Fruit fly (Drosophila melanogaster) whole organism, embryonic: ENCODE data around the gene Galphai.
A peak's percentile ranks its signal among the peaks of the same experiment; 100 is the strongest.

Source experiments
- ATbp ChIP-seq: fragments of 200-800 bp; sonication (Bioruptor generic); optimal IDR thresholded peaks from 2 replicates; lab custom pipeline; 2017; ENCODE audit warnings: missing biosample characterization, mild to moderate bottlenecking, missing genetic modification characterization, missing genetic modification reagents
- Asciz ChIP-seq: fragments of 200-800 bp; sonication (Bioruptor generic); optimal IDR thresholded peaks from 2 replicates; lab custom pipeline; 2017; ENCODE audit warnings: missing biosample characterization, mild to moderate bottlenecking, missing genetic modification characterization, missing genetic modification reagents
- C15 ChIP-seq: fragments of 200-800 bp; sonication (Bioruptor generic); IDR thresholded peaks from 3 replicates; pipeline ENCODE4 v1.3.6; 2022; ENCODE audit warnings: missing biosample characterization, missing genetic modification characterization
- CG13424 ChIP-seq: fragments of 200-800 bp; sonication (Bioruptor generic); optimal IDR thresholded peaks from 2 replicates; lab custom pipeline; 2019; ENCODE audit warnings: missing biosample characterization, mild to moderate bottlenecking, missing genetic modification characterization, moderate library complexity
- CG13775 ChIP-seq: fragments of 200-800 bp; sonication (Bioruptor generic); optimal IDR thresholded peaks from 3 replicates; lab custom pipeline; 2017; ENCODE audit warnings: missing biosample characterization, mild to moderate bottlenecking, missing genetic modification characterization
- CG14710 ChIP-seq: fragments of 200-800 bp; sonication (Bioruptor generic); optimal IDR thresholded peaks from 3 replicates; lab custom pipeline; 2019; ENCODE audit warnings: missing biosample characterization, mild to moderate bottlenecking, missing genetic modification characterization, moderate library complexity
- CG14965 ChIP-seq: fragments of 200-800 bp; sonication (Bioruptor generic); optimal IDR thresholded peaks from 2 replicates; lab custom pipeline; 2016; ENCODE audit warnings: missing biosample characterization, missing genetic modification characterization, borderline replicate concordance
- CG16813 ChIP-seq: fragments of 200-800 bp; sonication (Bioruptor generic); IDR thresholded peaks from 3 replicates; pipeline ENCODE4 v1.3.6; 2022; ENCODE audit warnings: missing biosample characterization, missing genetic modification characterization; ENCODE audit not compliant: partially characterized antibody
- CG16815 ChIP-seq: fragments of 200-800 bp; sonication (Bioruptor generic); optimal IDR thresholded peaks from 3 replicates; lab custom pipeline; 2017; ENCODE audit warnings: missing biosample characterization, mild to moderate bottlenecking, missing genetic modification characterization
- CG17829 ChIP-seq: fragments of 200-800 bp; optimal IDR thresholded peaks from 2 replicates; lab custom pipeline; 2019; ENCODE audit warnings: missing biosample characterization, mild to moderate bottlenecking, missing genetic modification characterization, moderate library complexity
- CG1792 ChIP-seq: fragments of 200-800 bp; sonication (Bioruptor generic); optimal IDR thresholded peaks from 2 replicates; lab custom pipeline; 2016; ENCODE audit warnings: missing biosample characterization, missing genetic modification characterization
- CG30020 ChIP-seq: fragments of 200-800 bp; optimal IDR thresholded peaks from 2 replicates; lab custom pipeline; 2019; ENCODE audit warnings: missing biosample characterization, mild to moderate bottlenecking, missing genetic modification characterization, moderate library complexity
- CG31365 ChIP-seq: fragments of 200-800 bp; sonication (Bioruptor generic); optimal IDR thresholded peaks from 2 replicates; lab custom pipeline; 2018; ENCODE audit warnings: missing biosample characterization, mild to moderate bottlenecking, missing genetic modification characterization
- CG32772 ChIP-seq: fragments of 200-800 bp; sonication (Bioruptor generic); IDR thresholded peaks from 2 replicates; pipeline ENCODE4 v1.3.6; 2022; ENCODE audit warnings: missing biosample characterization, missing genetic modification characterization
- CG4617 ChIP-seq: fragments of 200-800 bp; sonication (Bioruptor generic); optimal IDR thresholded peaks from 3 replicates; lab custom pipeline; 2016; ENCODE audit warnings: missing biosample characterization, missing genetic modification characterization, borderline replicate concordance
- CG4820 ChIP-seq: fragments of 200-800 bp; sonication (Bioruptor generic); optimal IDR thresholded peaks from 3 replicates; lab custom pipeline; 2016; ENCODE audit warnings: missing biosample characterization, missing genetic modification characterization
- CG5180 ChIP-seq: fragments of 200-800 bp; sonication (Bioruptor generic); optimal IDR thresholded peaks from 3 replicates; lab custom pipeline; 2017; ENCODE audit warnings: missing biosample characterization, missing genetic modification characterization, mild to moderate bottlenecking, moderate library complexity, missing genetic modification reagents
- CG5953 ChIP-seq: fragments of 200-800 bp; sonication (Bioruptor generic); IDR thresholded peaks from 2 replicates; pipeline ENCODE4 v1.3.6; 2022; ENCODE audit warnings: missing biosample characterization, missing genetic modification characterization
- CG6813 ChIP-seq: fragments of 200-800 bp; sonication (Bioruptor generic); optimal IDR thresholded peaks from 2 replicates; lab custom pipeline; 2017; ENCODE audit warnings: missing biosample characterization, missing genetic modification characterization, mild to moderate bottlenecking, moderate library complexity, missing genetic modification reagents
- CG6854 ChIP-seq: fragments of 200-800 bp; sonication (Bioruptor generic); optimal IDR thresholded peaks from 3 replicates; lab custom pipeline; 2017; ENCODE audit warnings: missing biosample characterization, mild to moderate bottlenecking, missing genetic modification characterization
- CG9609 ChIP-seq: fragments of 200-800 bp; sonication (Bioruptor generic); optimal IDR thresholded peaks from 3 replicates; lab custom pipeline; 2016; ENCODE audit warnings: missing biosample characterization, missing genetic modification characterization
- Camta ChIP-seq: fragments of 200-800 bp; sonication (Bioruptor generic); optimal IDR thresholded peaks from 2 replicates; lab custom pipeline; 2016; ENCODE audit warnings: missing biosample characterization, missing genetic modification characterization
- Dad ChIP-seq: fragments of 200-800 bp; sonication (Bioruptor generic); optimal IDR thresholded peaks from 3 replicates; lab custom pipeline; 2016; ENCODE audit warnings: missing biosample characterization, missing genetic modification characterization
- Ets97D ChIP-seq: fragments of 200-800 bp; sonication (Bioruptor generic); optimal IDR thresholded peaks from 3 replicates; lab custom pipeline; 2016; ENCODE audit warnings: missing biosample characterization, missing genetic modification characterization
- H15 ChIP-seq: fragments of 200-800 bp; sonication (Bioruptor generic); IDR thresholded peaks from 3 replicates; pipeline ENCODE4 v1.3.6; 2022; ENCODE audit warnings: missing biosample characterization, missing genetic modification characterization
- H2.0 ChIP-seq: fragments of 200-800 bp; sonication (Bioruptor generic); IDR thresholded peaks from 2 replicates; pipeline ENCODE4 v1.3.6; 2022; ENCODE audit warnings: missing biosample characterization, missing genetic modification characterization
- HLH4C ChIP-seq: fragments of 200-800 bp; sonication (Bioruptor generic); IDR thresholded peaks from 3 replicates; pipeline ENCODE4 v1.3.6; 2022; ENCODE audit warnings: missing biosample characterization, missing genetic modification characterization; ENCODE audit not compliant: partially characterized antibody
- Hsf ChIP-seq: fragments of 200-800 bp; sonication (Bioruptor generic); optimal IDR thresholded peaks from 3 replicates; lab custom pipeline; 2016; ENCODE audit warnings: missing biosample characterization, missing genetic modification characterization
- Max ChIP-seq: fragments of 200-800 bp; sonication (Bioruptor generic); optimal IDR thresholded peaks from 2 replicates; lab custom pipeline; 2016; ENCODE audit warnings: missing biosample characterization, mild to moderate bottlenecking, missing genetic modification characterization
- Spps ChIP-seq: fragments of 200-800 bp; sonication (Bioruptor generic); optimal IDR thresholded peaks from 2 replicates; lab custom pipeline; 2018; ENCODE audit warnings: missing biosample characterization, mild to moderate bottlenecking, missing genetic modification characterization
- Usf ChIP-seq: fragments of 200-800 bp; sonication (Bioruptor generic); optimal IDR thresholded peaks from 2 replicates; lab custom pipeline; 2017; ENCODE audit warnings: missing genotype, missing biosample characterization, missing genetic modification characterization
- Xbp1 ChIP-seq: fragments of 200-800 bp; sonication (Bioruptor generic); optimal IDR thresholded peaks from 3 replicates; lab custom pipeline; 2016; ENCODE audit warnings: missing biosample characterization, mild to moderate bottlenecking, missing genetic modification characterization
- amos ChIP-seq: fragments of 200-800 bp; sonication (Bioruptor generic); IDR thresholded peaks from 2 replicates; pipeline ENCODE4 v1.3.6; 2022; ENCODE audit warnings: missing biosample characterization, missing genetic modification characterization; ENCODE audit not compliant: partially characterized antibody
- ase ChIP-seq: fragments of 200-800 bp; sonication (Bioruptor generic); IDR thresholded peaks from 3 replicates; pipeline ENCODE4 v1.3.6; 2022; ENCODE audit warnings: missing biosample characterization, missing genetic modification characterization
- gro ChIP-seq: fragments of 200-800 bp; sonication (Bioruptor generic); optimal IDR thresholded peaks from 2 replicates; lab custom pipeline; 2016; ENCODE audit warnings: missing biosample characterization, missing genetic modification characterization
- h ChIP-seq: fragments of >200 bp; optimal IDR thresholded peaks from 2 replicates; lab custom pipeline; 2017
- hth ChIP-seq: fragments of >200 bp; optimal IDR thresholded peaks from 2 replicates; lab custom pipeline; 2017; ENCODE audit warnings: inconsistent platforms
- lbe ChIP-seq: fragments of 200-800 bp; sonication (Bioruptor generic); optimal IDR thresholded peaks from 2 replicates; lab custom pipeline; 2016; ENCODE audit warnings: missing biosample characterization, mild to moderate bottlenecking, missing genetic modification characterization
- mam ChIP-seq: fragments of 200-800 bp; sonication (Bioruptor generic); optimal IDR thresholded peaks from 3 replicates; lab custom pipeline; 2016; ENCODE audit warnings: missing biosample characterization, missing genetic modification characterization
- mirr ChIP-seq: fragments of 200-800 bp; sonication (Bioruptor generic); optimal IDR thresholded peaks from 3 replicates; lab custom pipeline; 2018; ENCODE audit warnings: missing biosample characterization, mild to moderate bottlenecking, missing genetic modification characterization
- mld ChIP-seq: fragments of 200-800 bp; sonication (Bioruptor generic); IDR thresholded peaks from 3 replicates; pipeline ENCODE4 v1.3.6; 2022; ENCODE audit warnings: missing biosample characterization, missing genetic modification characterization; ENCODE audit not compliant: partially characterized antibody
- org-1 ChIP-seq: fragments of 200-800 bp; sonication (Bioruptor generic); optimal IDR thresholded peaks from 2 replicates; lab custom pipeline; 2017; ENCODE audit warnings: missing biosample characterization, missing genetic modification characterization
- row ChIP-seq: fragments of 200-800 bp; sonication (Bioruptor generic); IDR thresholded peaks from 3 replicates; pipeline ENCODE4 v1.3.6; 2022; ENCODE audit warnings: missing biosample characterization, missing genetic modification characterization
- sim ChIP-seq: fragments of 200-800 bp; sonication (Bioruptor generic); IDR thresholded peaks from 2 replicates; pipeline ENCODE4 v1.3.6; 2022; ENCODE audit warnings: missing biosample characterization, missing genetic modification characterization
- sob ChIP-seq: fragments of 200-800 bp; sonication (Bioruptor generic); IDR thresholded peaks from 2 replicates; pipeline ENCODE4 v1.3.6; 2022; ENCODE audit warnings: missing biosample characterization, missing genetic modification characterization
- tin ChIP-seq: fragments of 200-800 bp; sonication (Bioruptor generic); optimal IDR thresholded peaks from 3 replicates; lab custom pipeline; 2016; ENCODE audit warnings: missing biosample characterization, missing genetic modification characterization
- ttk ChIP-seq: fragments of 200-800 bp; sonication (Bioruptor generic); IDR thresholded peaks from 2 replicates; pipeline ENCODE4 v2.1.2; 2022; ENCODE audit warnings: missing biosample characterization, missing genetic modification characterization
- zen2 ChIP-seq: fragments of 200-800 bp; sonication (Bioruptor generic); IDR thresholded peaks from 3 replicates; pipeline ENCODE4 v1.3.6; 2022; ENCODE audit warnings: missing biosample characterization, missing genetic modification characterization; ENCODE audit not compliant: partially characterized antibody
- zfh2 ChIP-seq: fragments of 200-800 bp; sonication (Bioruptor generic); optimal IDR thresholded peaks from 2 replicates; lab custom pipeline; 2016; ENCODE audit warnings: missing biosample characterization, missing genetic modification characterization

The Galphai gene

DNA sequence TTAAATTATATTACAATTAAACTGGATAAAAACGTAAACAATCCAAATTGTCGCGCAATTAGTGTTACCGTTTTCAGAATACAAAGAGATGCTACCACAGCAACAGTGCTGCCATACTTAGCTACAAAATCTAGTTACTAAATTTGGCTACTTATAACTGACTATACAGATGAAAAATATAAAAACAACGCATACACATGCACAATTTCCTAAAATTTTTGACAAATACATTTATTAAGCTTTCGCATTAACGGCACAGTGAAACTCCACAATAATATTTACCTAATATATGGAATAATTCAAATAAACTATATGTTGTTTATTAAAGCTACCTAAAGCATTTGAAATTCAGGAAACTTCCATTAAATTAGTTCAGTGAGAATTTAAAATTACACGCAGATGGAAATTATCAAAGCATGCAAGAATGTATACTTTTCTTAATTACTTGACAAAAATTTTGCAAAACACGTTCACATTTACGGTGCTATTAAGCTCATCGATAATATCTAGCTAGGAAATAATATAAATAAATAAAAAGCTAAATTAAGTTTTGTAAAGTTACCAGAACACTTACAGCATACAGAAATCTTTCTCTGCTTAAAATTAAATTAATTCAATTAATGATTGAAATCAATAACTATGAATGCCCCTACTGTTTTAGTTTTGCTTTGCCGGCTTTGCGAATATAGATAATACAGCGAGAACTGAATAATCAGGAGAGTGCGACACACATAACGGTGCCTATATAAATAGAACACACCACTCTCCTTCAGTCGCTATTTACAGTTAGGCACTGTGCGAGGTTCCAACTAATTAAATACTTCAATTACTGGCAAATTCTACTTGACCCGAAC, 10.7 kb downstream of the Galphai start, which contains the start of the genes Mis12 and CG9953 (continued):
- TF ChIP-seq amos = no peak
- peak; percentile 20 for TF ChIP-seq Usf (GFP tag; lab: Kevin White, UChicago)
- no peak for TF ChIP-seq hth (lab: Kevin White, UChicago)
- no peak for TF ChIP-seq lbe
- peak; percentile 59 for TF ChIP-seq CG5180 (GFP tag; lab: Kevin White, UChicago)
- no peak for TF ChIP-seq zen2 (GFP tag; lab: Robert Waterston, UW)
- peak; percentile 56 for TF ChIP-seq CG14710 (tag; lab: Kevin White, UChicago)
- TF ChIP-seq CG4617 (GFP tag; lab: Kevin White, UChicago) = no peak
- TF ChIP-seq Camta (GFP tag; lab: Kevin White, UChicago) = no peak
- no peak for TF ChIP-seq CG9609 (GFP tag; lab: Kevin White, UChicago)
- no peak for TF ChIP-seq CG6813
- peak; percentile 85 for TF ChIP-seq row (GFP tag; lab: Robert Waterston, UW)
- TF ChIP-seq tin = peak; percentile 24
- peak; percentile 21 for TF ChIP-seq H2.0 (GFP tag; lab: Robert Waterston, UW)
- peak; percentile 39 for TF ChIP-seq Hsf (GFP tag; lab: Kevin White, UChicago)
- TF ChIP-seq CG16813 (GFP tag; lab: Robert Waterston, UW) = no peak
- TF ChIP-seq ase = peak; percentile 48; the same call in 1 of the 3 replicates
- peak; percentile 62 for TF ChIP-seq ttk (GFP tag; lab: Robert Waterston, UW)
- TF ChIP-seq mld (GFP tag; lab: Robert Waterston, UW) = no peak
- TF ChIP-seq h (lab: Kevin White, UChicago) = no peak
- no peak for TF ChIP-seq CG6854
- no peak for TF ChIP-seq org-1 (GFP tag; lab: Kevin White, UChicago)
- TF ChIP-seq gro (GFP tag; lab: Kevin White, UChicago) = no peak
- no peak for TF ChIP-seq Spps (tag; lab: Kevin White, UChicago)
- TF ChIP-seq CG4820 (GFP tag; lab: Kevin White, UChicago) = peak; percentile 16
- no peak for TF ChIP-seq Dad (GFP tag; lab: Kevin White, UChicago)
- TF ChIP-seq C15 = no peak
- TF ChIP-seq mirr (GFP tag; lab: Kevin White, UChicago) = no peak
- TF ChIP-seq sim (GFP tag; lab: Robert Waterston, UW) = peak; percentile 40; the same call in 1 of the 2 replicates
- TF ChIP-seq CG17829 (tag; lab: Kevin White, UChicago) = peak; percentile 23
- TF ChIP-seq mam = no peak
- TF ChIP-seq CG13424 (tag; lab: Kevin White, UChicago) = peak; percentile 50
- TF ChIP-seq CG16815 (GFP tag; lab: Kevin White, UChicago) = peak; percentile 37
- TF ChIP-seq CG31365 (tag; lab: Kevin White, UChicago) = no peak
- TF ChIP-seq zfh2 (GFP tag; lab: Kevin White, UChicago) = peak; percentile 14
- peak; percentile 46 for TF ChIP-seq CG30020 (tag; lab: Kevin White, UChicago)
- peak; percentile 70 for TF ChIP-seq CG13775
- TF ChIP-seq Ets97D (GFP tag; lab: Kevin White, UChicago) = no peak
- TF ChIP-seq Max = peak; percentile 17
- TF ChIP-seq Xbp1 (GFP tag; lab: Kevin White, UChicago) = peak; percentile 27
- TF ChIP-seq CG14965 = no peak
- no peak for TF ChIP-seq HLH4C (GFP tag; lab: Robert Waterston, UW)
- TF ChIP-seq Asciz = no peak
- peak; percentile 43; the same call in 1 of the 3 replicates for TF ChIP-seq H15 (GFP tag; lab: Robert Waterston, UW)
- TF ChIP-seq CG5953 (GFP tag; lab: Robert Waterston, UW) = no peak
- TF ChIP-seq CG32772 (GFP tag; lab: Robert Waterston, UW) = peak; percentile 37; the same call in 1 of the 2 replicates
- no peak for TF ChIP-seq ATbp (GFP tag; lab: Kevin White, UChicago)
- no peak for TF ChIP-seq CG1792 (GFP tag; lab: Kevin White, UChicago)
- TF ChIP-seq sob (GFP tag; lab: Robert Waterston, UW) = no peak
